Fruit fly (Drosophila melanogaster): ENCODE results near the gene qua.

The qua gene

DNA sequence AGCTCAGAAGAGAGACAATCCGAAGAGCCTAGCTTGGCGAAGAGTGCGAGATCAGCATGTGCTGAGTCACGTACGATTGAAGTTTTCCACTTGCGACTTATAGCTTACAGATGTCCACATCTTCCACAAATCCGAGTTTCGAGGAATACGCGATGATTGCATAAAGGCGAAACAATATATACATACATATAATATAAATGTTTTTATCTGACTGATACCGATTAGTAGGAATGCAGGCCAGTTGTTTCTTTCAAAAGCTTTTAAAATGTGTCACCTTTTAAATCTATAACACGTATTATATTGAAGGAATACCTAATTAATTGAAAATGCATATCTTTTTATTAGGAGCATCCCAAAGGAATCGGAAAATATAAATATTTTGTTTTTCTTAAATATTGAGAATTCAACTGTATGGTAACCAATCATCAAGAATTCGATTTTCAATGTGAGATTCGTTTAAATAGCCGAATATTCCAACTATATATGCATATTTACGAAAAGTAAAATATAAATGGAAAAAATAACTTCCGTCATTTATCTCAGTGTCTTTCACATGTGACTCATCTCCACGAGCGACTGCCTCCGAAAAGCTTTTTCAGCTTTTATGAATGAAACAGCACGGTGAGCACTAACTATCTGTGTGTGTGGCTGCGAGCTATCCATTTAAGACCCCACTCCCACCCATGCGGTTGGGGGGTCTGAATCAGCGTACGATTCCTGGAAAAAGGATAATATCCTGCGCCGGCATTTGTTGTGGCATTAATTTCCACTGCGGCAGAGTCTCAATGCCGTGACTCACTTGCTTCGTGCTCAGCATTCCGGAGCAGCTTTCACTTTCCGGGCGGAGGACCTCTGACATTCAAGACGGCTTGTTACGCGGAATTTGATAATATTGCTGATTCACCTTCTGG is 46.2 kb downstream of the qua start (continued):
- no peak for TF ChIP-seq sna (GFP tag; IDR thresholded peaks at IDR 0.05; ENCODE audit: partially characterized antibody)
- TF ChIP-seq gem (tag; optimal IDR thresholded peaks at IDR 0.05): peak; percentile 83
- peak; percentile 69 for TF ChIP-seq zf30C (GFP tag; optimal IDR thresholded peaks at IDR 0.05)
- peak; percentile 28 for TF ChIP-seq exex (tag; optimal IDR thresholded peaks at IDR 0.05)
- TF ChIP-seq CHES-1-like (GFP tag; optimal IDR thresholded peaks at IDR 0.05): no peak
- TF ChIP-seq tap (tag; optimal IDR thresholded peaks at IDR 0.05): peak; percentile 60
- TF ChIP-seq gcm (GFP tag; optimal IDR thresholded peaks at IDR 0.05): no peak
- TF ChIP-seq ash1 (GFP tag; optimal IDR thresholded peaks at IDR 0.05): no peak
- no peak for TF ChIP-seq CG11085 (GFP tag; IDR thresholded peaks at IDR 0.05)
- TF ChIP-seq nmo (GFP tag; optimal IDR thresholded peaks at IDR 0.05): no peak
- no peak for TF ChIP-seq mirr (GFP tag; optimal IDR thresholded peaks at IDR 0.05)
- TF ChIP-seq repo (GFP tag; optimal IDR thresholded peaks at IDR 0.05): no peak
- TF ChIP-seq Xrp1 (GFP tag; IDR thresholded peaks at IDR 0.05): peak; percentile 48; the same call in 1 of the 2 replicates
- TF ChIP-seq CG10431 (GFP tag; optimal IDR thresholded peaks at IDR 0.05): no peak
- TF ChIP-seq CG30020 (tag; optimal IDR thresholded peaks at IDR 0.05): no peak
- peak; percentile 4 for TF ChIP-seq pnt (GFP tag; optimal IDR thresholded peaks at IDR 0.05)
- no peak for TF ChIP-seq jigr1 (GFP tag; IDR thresholded peaks at IDR 0.05)
- peak; percentile 60 for TF ChIP-seq lbe (GFP tag; optimal IDR thresholded peaks at IDR 0.05)
- no peak for TF ChIP-seq CG14710 (tag; optimal IDR thresholded peaks at IDR 0.05)
- TF ChIP-seq Stat92E (GFP tag; optimal IDR thresholded peaks at IDR 0.05): no peak
- TF ChIP-seq tio (GFP tag; optimal IDR thresholded peaks at IDR 0.05): peak; percentile 1
- TF ChIP-seq Max (GFP tag; optimal IDR thresholded peaks at IDR 0.05): peak; percentile 33
- TF ChIP-seq gro (GFP tag; optimal IDR thresholded peaks at IDR 0.05): peak; percentile 30
- no peak for TF ChIP-seq Dref (GFP tag; IDR thresholded peaks at IDR 0.05)
- no peak for TF ChIP-seq wor (GFP tag; IDR thresholded peaks at IDR 0.05)
- TF ChIP-seq ase (GFP tag; IDR thresholded peaks at IDR 0.05): no peak
- TF ChIP-seq Doc2 (GFP tag; IDR thresholded peaks at IDR 0.05): no peak
- TF ChIP-seq Atf6 (GFP tag; IDR thresholded peaks at IDR 0.05): peak; percentile 72
- no peak for TF ChIP-seq pan (optimal IDR thresholded peaks at IDR 0.05)
- peak in 1 of 2 experiments; percentile 76 for TF ChIP-seq pan (GFP tag; optimal IDR thresholded peaks at IDR 0.05 in 1 of 2, IDR thresholded peaks at IDR 0.05 in 1 of 2)
- TF ChIP-seq her (GFP tag; optimal IDR thresholded peaks at IDR 0.05): no peak
- TF ChIP-seq Six4 (GFP tag; optimal IDR thresholded peaks at IDR 0.05): peak; percentile 17
- peak; percentile 69 for TF ChIP-seq stc (GFP tag; IDR thresholded peaks at IDR 0.05)
- no peak for TF ChIP-seq CG6654 (GFP tag; optimal IDR thresholded peaks at IDR 0.05)
- no peak for TF ChIP-seq CG8089 (GFP tag; optimal IDR thresholded peaks at IDR 0.05)
- no peak; the same call in 1 of the 2 replicates for TF ChIP-seq ham (GFP tag; IDR thresholded peaks at IDR 0.05)
- no peak for TF ChIP-seq zen (tag; optimal IDR thresholded peaks at IDR 0.05)
- peak; percentile 29 to 45 for TF ChIP-seq dpn (GFP tag; optimal IDR thresholded peaks at IDR 0.05)
- TF ChIP-seq E2f1 (GFP tag; IDR thresholded peaks at IDR 0.05): no peak
- TF ChIP-seq Awh (GFP tag; IDR thresholded peaks at IDR 0.05): no peak
- no peak for TF ChIP-seq CG12236 (GFP tag; optimal IDR thresholded peaks at IDR 0.05)
- no peak for TF ChIP-seq CG2202 (tag; optimal IDR thresholded peaks at IDR 0.05)
- TF ChIP-seq pita (GFP tag; optimal IDR thresholded peaks at IDR 0.05): no peak
- no peak for TF ChIP-seq disco-r (GFP tag; optimal IDR thresholded peaks at IDR 0.05)
- 0 out of 2 replicates have a peak, but pooled peaks have one; percentile 36 for TF ChIP-seq CG11696 (GFP tag; IDR thresholded peaks at IDR 0.05)
- TF ChIP-seq pho (GFP tag; optimal IDR thresholded peaks at IDR 0.05): peak; percentile 18
- TF ChIP-seq onecut (GFP tag; IDR thresholded peaks at IDR 0.05): no peak
- TF ChIP-seq ab (GFP tag; optimal IDR thresholded peaks at IDR 0.05): no peak
- no peak for TF ChIP-seq stwl (tag; optimal IDR thresholded peaks at IDR 0.05)
- TF ChIP-seq dimm (GFP tag; IDR thresholded peaks at IDR 0.05): no peak
